Worm (Caenorhabditis elegans) whole organism, young adult: Measurements from ENCODE around the gene srr-6.

Source experiments
- B0261.1 ChIP-seq: sonication (generic microtip); optimal IDR thresholded peaks from 2 replicates; lab custom pipeline; 2016; ENCODE audit warnings: mild to moderate bottlenecking, missing genetic modification characterization, moderate library complexity, missing compliant biosample characterization
- C17E4.6 ChIP-seq: fragments of 200-800 bp; sonication (Bioruptor generic); IDR thresholded peaks from 2 replicates; pipeline ENCODE4 v1.3.6; 2022; ENCODE audit warnings: missing genetic modification reagents, missing genetic modification characterization, missing compliant biosample characterization
- D2030.7 ChIP-seq: fragments of 200-800 bp; sonication (Bioruptor generic); IDR thresholded peaks from 2 replicates; pipeline ENCODE4 v1.3.6; 2022; ENCODE audit warnings: missing genetic modification reagents, missing genetic modification characterization, missing compliant biosample characterization
- F10E7.11 ChIP-seq: sonication (generic microtip); optimal IDR thresholded peaks from 2 replicates; lab custom pipeline; 2017; ENCODE audit warnings: mild to moderate bottlenecking, missing genetic modification characterization, moderate library complexity, missing compliant biosample characterization
- F33H1.4 ChIP-seq: fragments of 200-800 bp; sonication (Bioruptor generic); IDR thresholded peaks from 2 replicates; pipeline ENCODE4 v1.3.6; 2022; ENCODE audit warnings: missing genetic modification reagents, missing genetic modification characterization, missing compliant biosample characterization
- F37B4.10 ChIP-seq: fragments of 200-800 bp; sonication (Bioruptor generic); IDR thresholded peaks from 2 replicates; pipeline ENCODE4 v1.3.6; 2022; ENCODE audit warnings: missing genetic modification characterization, missing compliant biosample characterization
- F39B2.1 ChIP-seq: fragments of 200-800 bp; sonication (Bioruptor generic); IDR thresholded peaks from 2 replicates; pipeline ENCODE4 v1.3.6; 2022; ENCODE audit warnings: missing genetic modification reagents, missing genetic modification characterization, missing compliant biosample characterization
- F49E8.2 ChIP-seq: sonication (generic microtip); optimal IDR thresholded peaks from 3 replicates; lab custom pipeline; 2017; ENCODE audit warnings: missing genetic modification characterization, mild to moderate bottlenecking, missing compliant biosample characterization, antibody characterized with exemption, moderate library complexity; ENCODE audit not compliant: insufficient read depth
- F52B5.7 ChIP-seq: sonication (generic microtip); optimal IDR thresholded peaks from 2 replicates; lab custom pipeline; 2016; ENCODE audit warnings: mild to moderate bottlenecking, missing genetic modification characterization, missing compliant biosample characterization
- F55B11.4 ChIP-seq: sonication (generic microtip); optimal IDR thresholded peaks from 2 replicates; lab custom pipeline; 2016; ENCODE audit warnings: missing compliant biosample characterization, missing genetic modification characterization, borderline replicate concordance; ENCODE audit not compliant: insufficient read depth
- K11D2.4 ChIP-seq: fragments of 200-800 bp; sonication (Bioruptor generic); IDR thresholded peaks from 2 replicates; pipeline ENCODE4 v1.3.6; 2022; ENCODE audit warnings: missing genetic modification reagents, missing genetic modification characterization, missing compliant biosample characterization
- T26A5.8 ChIP-seq: sonication (generic microtip); optimal IDR thresholded peaks from 2 replicates; lab custom pipeline; 2016; ENCODE audit warnings: missing genetic modification characterization, missing compliant biosample characterization
- attf-3 ChIP-seq: fragments of 200-800 bp; sonication (Bioruptor generic); conservative IDR thresholded peaks from 2 replicates; pipeline ENCODE4 v1.3.6; 2022; ENCODE audit warnings: missing genetic modification reagents, missing genetic modification characterization, missing compliant biosample characterization
- attf-6 ChIP-seq: fragments of 200-800 bp; sonication (Bioruptor generic); IDR thresholded peaks from 2 replicates; pipeline ENCODE4 v1.3.6; 2022; ENCODE audit warnings: missing genetic modification reagents, missing genetic modification characterization, missing compliant biosample characterization
- chd-7 ChIP-seq: sonication (generic microtip); optimal IDR thresholded peaks from 2 replicates; lab custom pipeline; 2016; ENCODE audit warnings: mild to moderate bottlenecking, missing genetic modification characterization, moderate library complexity, missing compliant biosample characterization
- die-1 ChIP-seq: sonication (generic microtip); optimal IDR thresholded peaks from 2 replicates; lab custom pipeline; 2016; ENCODE audit warnings: missing genotype, mild to moderate bottlenecking, missing genetic modification characterization, missing compliant biosample characterization
- dpff-1 ChIP-seq: sonication (generic microtip); optimal IDR thresholded peaks from 2 replicates; lab custom pipeline; 2017; ENCODE audit warnings: mild to moderate bottlenecking, missing genetic modification characterization, missing compliant biosample characterization
- efl-1 ChIP-seq: fragments of 150-350 bp; optimal IDR thresholded peaks from 2 replicates; lab custom pipeline; 2014; ENCODE audit warnings: missing biosample characterization, missing genetic modification reagents, missing genetic modification characterization
- egl-44 ChIP-seq: fragments of 200-800 bp; sonication (Bioruptor generic); IDR thresholded peaks from 2 replicates; pipeline ENCODE4 v1.3.6; 2022; ENCODE audit warnings: missing genetic modification reagents, missing genetic modification characterization, missing compliant biosample characterization
- egrh-3 ChIP-seq: fragments of 200-800 bp; sonication (Bioruptor generic); IDR thresholded peaks from 2 replicates; pipeline ENCODE4 v1.3.6; 2022; ENCODE audit warnings: missing genetic modification reagents, missing genetic modification characterization, missing compliant biosample characterization
- ekl-4 ChIP-seq: fragments of 200-800 bp; sonication (Bioruptor generic); IDR thresholded peaks from 2 replicates; pipeline ENCODE4 v1.3.6; 2022; ENCODE audit warnings: missing genetic modification reagents, missing genetic modification characterization, missing compliant biosample characterization
- fkh-3 ChIP-seq: sonication (generic microtip); optimal IDR thresholded peaks from 2 replicates; lab custom pipeline; 2016; ENCODE audit warnings: mild to moderate bottlenecking, missing genetic modification characterization, missing compliant biosample characterization
- him-1 ChIP-seq: sonication (generic microtip); optimal IDR thresholded peaks from 2 replicates; lab custom pipeline; 2016; ENCODE audit warnings: missing genotype, missing genetic modification reagents, missing genetic modification characterization, missing compliant biosample characterization
- hmg-1.2 ChIP-seq: fragments of 200-800 bp; sonication (Bioruptor generic); IDR thresholded peaks from 2 replicates; pipeline ENCODE4 v1.3.6; 2022; ENCODE audit warnings: missing genetic modification reagents, missing genetic modification characterization, missing compliant biosample characterization
- hrde-1 ChIP-seq: sonication (generic microtip); optimal IDR thresholded peaks from 2 replicates; lab custom pipeline; 2016; ENCODE audit warnings: missing genetic modification characterization, mild to moderate bottlenecking, missing compliant biosample characterization, moderate library complexity, missing genotype, missing genetic modification reagents, borderline replicate concordance
- let-526 ChIP-seq: fragments of 200-800 bp; sonication (Bioruptor generic); IDR thresholded peaks from 2 replicates; pipeline ENCODE4 v1.3.6; 2022; ENCODE audit warnings: missing genetic modification reagents, missing genetic modification characterization, missing compliant biosample characterization
- lin-54 ChIP-seq: fragments of 200-800 bp; sonication (Bioruptor generic); optimal IDR thresholded peaks from 2 replicates; lab custom pipeline; 2018; ENCODE audit warnings: mild to moderate bottlenecking, missing genetic modification characterization, missing compliant biosample characterization
- lir-1 ChIP-seq: fragments of 200-800 bp; sonication (Bioruptor generic); conservative IDR thresholded peaks from 2 replicates; pipeline ENCODE4 v1.3.6; 2022; ENCODE audit warnings: missing genetic modification reagents, missing genetic modification characterization, missing compliant biosample characterization
- lsl-1 ChIP-seq: fragments of 200-800 bp; sonication (Bioruptor generic); optimal IDR thresholded peaks from 2 replicates; lab custom pipeline; 2018; ENCODE audit warnings: mild to moderate bottlenecking, missing genetic modification characterization, moderate library complexity, missing compliant biosample characterization
- madf-3 ChIP-seq: fragments of 200-800 bp; sonication (Bioruptor generic); IDR thresholded peaks from 2 replicates; pipeline ENCODE4 v1.3.6; 2022; ENCODE audit warnings: missing genetic modification reagents, missing genetic modification characterization, missing compliant biosample characterization
- madf-6 ChIP-seq: fragments of 200-800 bp; sonication (Bioruptor generic); IDR thresholded peaks from 2 replicates; pipeline ENCODE4 v1.3.6; 2022; ENCODE audit warnings: missing genetic modification reagents, missing genetic modification characterization, missing compliant biosample characterization
- madf-8 ChIP-seq: fragments of 200-800 bp; sonication (Bioruptor generic); conservative IDR thresholded peaks from 2 replicates; pipeline ENCODE4 v1.3.6; 2022; ENCODE audit warnings: missing genetic modification reagents, missing genetic modification characterization, missing compliant biosample characterization
- mes-4 ChIP-seq: sonication (generic microtip); optimal IDR thresholded peaks from 2 replicates; lab custom pipeline; 2016; ENCODE audit warnings: missing genotype, missing genetic modification characterization, missing compliant biosample characterization
- nfya-1 ChIP-seq: sonication (generic microtip); optimal IDR thresholded peaks from 2 replicates; lab custom pipeline; 2017; ENCODE audit warnings: antibody characterized with exemption, missing compliant biosample characterization, missing genetic modification characterization, borderline replicate concordance; ENCODE audit not compliant: insufficient read depth
- nfya-2 ChIP-seq: fragments of 200-800 bp; sonication (Bioruptor generic); IDR thresholded peaks from 2 replicates; pipeline ENCODE4 v1.3.6; 2022; ENCODE audit warnings: missing genetic modification reagents, missing genetic modification characterization, missing compliant biosample characterization
- nfyb-1 ChIP-seq: fragments of 200-800 bp; sonication (Bioruptor generic); IDR thresholded peaks from 2 replicates; pipeline ENCODE4 v1.3.6; 2022; ENCODE audit warnings: missing genetic modification reagents, missing genetic modification characterization, missing compliant biosample characterization
- nhr-120 ChIP-seq: fragments of 200-800 bp; sonication (Bioruptor generic); IDR thresholded peaks from 2 replicates; pipeline ENCODE4 v1.3.6; 2022; ENCODE audit warnings: missing genetic modification characterization, missing compliant biosample characterization
- nhr-80 ChIP-seq: sonication (generic microtip); optimal IDR thresholded peaks from 2 replicates; lab custom pipeline; 2016; ENCODE audit warnings: missing genetic modification characterization, missing compliant biosample characterization
- pbrm-1 ChIP-seq: fragments of 200-800 bp; sonication (Bioruptor generic); IDR thresholded peaks from 2 replicates; pipeline ENCODE4 v1.3.6; 2022; ENCODE audit warnings: missing genetic modification reagents, missing genetic modification characterization, missing compliant biosample characterization
- rpc-1 ChIP-seq, 2 experiments: fragments of 150-350 bp in 1 of 2; sonication (generic microtip) in 1 of 2; optimal IDR thresholded peaks; 2 replicates each; lab custom pipeline; 2014 to 2018; ENCODE audit warnings: missing biosample characterization in 1 of 2, missing genetic modification characterization in 1 of 2, missing genetic modification reagents in 1 of 2, missing genotype in 1 of 2
- tbx-9 ChIP-seq: sonication (generic microtip); optimal IDR thresholded peaks from 2 replicates; lab custom pipeline; 2016; ENCODE audit warnings: borderline replicate concordance, missing genetic modification characterization, inconsistent platforms, missing compliant biosample characterization
- tlf-1 ChIP-seq: fragments of 200-800 bp; sonication (Bioruptor generic); optimal IDR thresholded peaks from 2 replicates; lab custom pipeline; 2018; ENCODE audit warnings: mild to moderate bottlenecking, missing genetic modification characterization, missing compliant biosample characterization
- unc-130 ChIP-seq: sonication (generic microtip); optimal IDR thresholded peaks from 2 replicates; lab custom pipeline; 2016; ENCODE audit warnings: missing genetic modification reagents, missing genetic modification characterization, missing compliant biosample characterization
- xnd-1 ChIP-seq: sonication (generic microtip); optimal IDR thresholded peaks from 2 replicates; lab custom pipeline; 2016; ENCODE audit warnings: missing genotype, missing genetic modification reagents, missing genetic modification characterization, missing compliant biosample characterization
- zfh-2 ChIP-seq: fragments of 200-800 bp; sonication (Bioruptor generic); conservative IDR thresholded peaks from 2 replicates; pipeline ENCODE4 v1.3.6; 2022; ENCODE audit warnings: missing genetic modification reagents, missing genetic modification characterization, missing compliant biosample characterization
- ztf-18 ChIP-seq: sonication (generic microtip); optimal IDR thresholded peaks from 2 replicates; lab custom pipeline; 2016; ENCODE audit warnings: missing genotype, mild to moderate bottlenecking, missing genetic modification characterization, missing compliant biosample characterization
- ztf-22 ChIP-seq: fragments of 200-800 bp; sonication (Bioruptor generic); optimal IDR thresholded peaks from 2 replicates; lab custom pipeline; 2018; ENCODE audit warnings: mild to moderate bottlenecking, missing genetic modification characterization, moderate library complexity, missing compliant biosample characterization
- ztf-26 ChIP-seq: sonication (generic microtip); optimal IDR thresholded peaks from 2 replicates; lab custom pipeline; 2017; ENCODE audit warnings: missing genetic modification characterization, missing compliant biosample characterization

Gene srr-6

ce11 chrV:4974677-4975076 is 37.9 kb upstream of the srr-6 start, which contains the start of gene srsx-10:
Gene srsx-10 (minus strand): TSS chrV:4974777.
- TF ChIP-seq nhr-80 (tag; lab: Kevin White, UChicago) (no peak), F52B5.7 (tag; lab: Kevin White, UChicago) (no peak), F37B4.10 (no peak), ekl-4 (GFP tag; lab: Robert Waterston, UW) (no peak), F10E7.11 (no peak), D2030.7 (GFP tag; lab: Robert Waterston, UW) (no peak), nfya-2 (GFP tag; lab: Robert Waterston, UW) (no peak), him-1 (tag; lab: Kevin White, UChicago) (no peak), T26A5.8 (tag; lab: Kevin White, UChicago) (no peak), attf-3 (GFP tag; lab: Robert Waterston, UW) (no peak), let-526 (GFP tag; lab: Robert Waterston, UW) (no peak), nhr-120 (GFP tag; lab: Robert Waterston, UW) (no peak), nfya-1 (tag; lab: Kevin White, UChicago) (no peak), lir-1 (GFP tag; lab: Robert Waterston, UW) (no peak), K11D2.4 (GFP tag; lab: Robert Waterston, UW) (no peak), dpff-1 (tag; lab: Kevin White, UChicago) (no peak), rpc-1 (optimal IDR thresholded peaks at IDR 0.05; lab: Kevin White, UChicago) (no peak), rpc-1 (tag; optimal IDR thresholded peaks at IDR 0.05; lab: Kevin White, UChicago) (no peak)

- TF ChIP-seq ztf-18 (tag; lab: Kevin White, UChicago) = no peak
- no peak for TF ChIP-seq die-1 (tag; lab: Kevin White, UChicago)
- no peak for TF ChIP-seq ztf-22 (GFP tag; lab: Kevin White, UChicago)
- no peak for TF ChIP-seq ztf-26 (tag; lab: Kevin White, UChicago)
- TF ChIP-seq tbx-9 (tag; lab: Kevin White, UChicago) = no peak
- no peak for TF ChIP-seq nfyb-1 (GFP tag; lab: Robert Waterston, UW)
- TF ChIP-seq efl-1 = peak; percentile 75
- TF ChIP-seq D2030.7 (GFP tag; lab: Robert Waterston, UW) = no peak
- TF ChIP-seq unc-130 (GFP tag; lab: Kevin White, UChicago) = no peak
- TF ChIP-seq B0261.1 (tag; lab: Kevin White, UChicago) = no peak
- no peak for TF ChIP-seq nfya-1 (tag; lab: Kevin White, UChicago)
- TF ChIP-seq xnd-1 (tag; lab: Kevin White, UChicago) = peak; percentile 26
- TF ChIP-seq madf-8 (GFP tag; lab: Robert Waterston, UW) = peak; percentile 65
- TF ChIP-seq F49E8.2 = no peak
- peak; percentile 22; the same call in 1 of the 2 replicates for TF ChIP-seq hmg-1.2
- TF ChIP-seq hrde-1 (tag; lab: Kevin White, UChicago) = no peak
- no peak for TF ChIP-seq lsl-1
- no peak for TF ChIP-seq pbrm-1 (GFP tag; lab: Robert Waterston, UW)
- TF ChIP-seq zfh-2 (GFP tag; lab: Robert Waterston, UW) = no peak
- no peak for TF ChIP-seq C17E4.6 (GFP tag; lab: Robert Waterston, UW)
- TF ChIP-seq egrh-3 (GFP tag; lab: Robert Waterston, UW) = no peak
- no peak for TF ChIP-seq tlf-1 (GFP tag; lab: Kevin White, UChicago)
- TF ChIP-seq lir-1 (GFP tag; lab: Robert Waterston, UW) = no peak
- no peak for TF ChIP-seq chd-7 (tag; lab: Kevin White, UChicago)
- TF ChIP-seq F33H1.4 = peak; percentile 29; the same call in 1 of the 2 replicates
- TF ChIP-seq F55B11.4 (tag; lab: Kevin White, UChicago) = no peak
- no peak for TF ChIP-seq lin-54 (GFP tag; lab: Kevin White, UChicago)
- no peak for TF ChIP-seq madf-3 (GFP tag; lab: Robert Waterston, UW)
- no peak for TF ChIP-seq mes-4 (tag; lab: Kevin White, UChicago)
- no peak for TF ChIP-seq fkh-3 (tag; lab: Kevin White, UChicago)
- peak; percentile 86 for TF ChIP-seq madf-6 (GFP tag; lab: Robert Waterston, UW)
- TF ChIP-seq F39B2.1 (GFP tag; lab: Robert Waterston, UW) = no peak
- TF ChIP-seq egl-44 (GFP tag; lab: Robert Waterston, UW) = no peak
- TF ChIP-seq attf-6 (GFP tag; lab: Robert Waterston, UW) = no peak
Measured at ce11 chrV:4975140-4975539, 37.5 kb upstream of the srr-6 start, which contains the start of gene F26G5.1. Gene F26G5.1 (plus strand): TSS chrV:4975478.
